Worm (Caenorhabditis elegans) whole organism, young adult: ENCODE results near the gene try-1.
"Not testable (repeated sequence)": the region's sequence is repeated elsewhere in the genome, so short reads cannot be mapped to it uniquely, and the experiment has no call there.

Experiments
- F52B5.7 ChIP-seq: sonication (generic microtip); optimal IDR thresholded peaks from 2 replicates; lab custom pipeline; 2016; ENCODE audit warnings: mild to moderate bottlenecking, missing genetic modification characterization, missing compliant biosample characterization
- bed-1 ChIP-seq: fragments of 200-800 bp; sonication (Bioruptor generic); IDR thresholded peaks from 2 replicates; pipeline ENCODE4 v1.3.6; 2022; ENCODE audit warnings: missing genetic modification reagents, missing genetic modification characterization, missing compliant biosample characterization
- fkh-3 ChIP-seq: sonication (generic microtip); optimal IDR thresholded peaks from 2 replicates; lab custom pipeline; 2016; ENCODE audit warnings: mild to moderate bottlenecking, missing genetic modification characterization, missing compliant biosample characterization
- hsf-1 ChIP-seq: fragments of 200-800 bp; sonication (Bioruptor generic); IDR thresholded peaks from 2 replicates; pipeline ENCODE4 v1.3.6; 2022; ENCODE audit warnings: missing genetic modification reagents, missing genetic modification characterization, missing compliant biosample characterization
- snpc-1.3 ChIP-seq: sonication (generic microtip); optimal IDR thresholded peaks from 2 replicates; lab custom pipeline; 2017; ENCODE audit warnings: missing genetic modification characterization, mild to moderate bottlenecking, missing compliant biosample characterization, antibody characterized with exemption, moderate library complexity, missing genotype, missing genetic modification reagents; ENCODE audit not compliant: insufficient read depth
- unc-130 ChIP-seq: sonication (generic microtip); optimal IDR thresholded peaks from 2 replicates; lab custom pipeline; 2016; ENCODE audit warnings: missing genetic modification reagents, missing genetic modification characterization, missing compliant biosample characterization
- ztf-18 ChIP-seq: sonication (generic microtip); optimal IDR thresholded peaks from 2 replicates; lab custom pipeline; 2016; ENCODE audit warnings: missing genotype, mild to moderate bottlenecking, missing genetic modification characterization, missing compliant biosample characterization

DNA sequence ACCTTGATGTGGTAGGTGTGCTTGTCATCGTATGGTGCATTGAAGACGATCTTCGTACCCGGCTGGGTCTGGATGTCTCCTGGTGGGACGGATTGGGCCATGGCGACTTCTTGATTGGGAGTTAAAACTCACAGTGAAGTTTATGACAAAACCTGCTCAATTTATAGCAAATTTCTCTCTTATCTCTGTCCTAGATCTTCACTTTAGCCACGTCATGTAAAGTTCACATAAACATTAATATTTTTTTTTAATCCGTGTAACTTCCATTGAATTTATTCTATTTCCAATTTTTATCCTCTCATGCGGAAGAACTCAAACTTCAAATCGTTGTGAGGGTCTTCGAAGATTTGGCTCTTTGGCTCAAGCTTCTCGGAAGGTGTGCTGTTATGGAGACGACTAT, 32.9 kb downstream of the try-1 start, which contains the start of gene msp-31:
- TF ChIP-seq hsf-1 (GFP tag; lab: Robert Waterston, UW); bed-1 (GFP tag; lab: Robert Waterston, UW); ztf-18 (tag; lab: Kevin White, UChicago); fkh-3 (tag; lab: Kevin White, UChicago); unc-130 (GFP tag; lab: Kevin White, UChicago); F52B5.7 (tag; lab: Kevin White, UChicago); snpc-1.3 (tag; lab: Kevin White, UChicago): not testable (repeated sequence)
